Worm (Caenorhabditis elegans) whole organism, mixed stage, embryonic: ENCODE data around the gene aqp-10.

ENCODE experiments used
- elt-3 ChIP-seq: fragments of 150-350 bp; optimal IDR thresholded peaks from 2 replicates; lab custom pipeline; 2014; ENCODE audit warnings: missing biosample characterization, missing genetic modification characterization
- hlh-1 ChIP-seq: fragments of 150-350 bp; optimal IDR thresholded peaks from 2 replicates; lab custom pipeline; 2014; ENCODE audit warnings: missing biosample characterization, missing genetic modification reagents, missing genetic modification characterization
- lsy-2 ChIP-seq: fragments of 150-350 bp; optimal IDR thresholded peaks from 2 replicates; lab custom pipeline; 2014; ENCODE audit warnings: missing biosample characterization, missing genetic modification characterization
- pha-4 ChIP-seq: fragments of 150-350 bp; optimal IDR thresholded peaks from 2 replicates; lab custom pipeline; 2018; ENCODE audit warnings: missing biosample characterization, missing genetic modification reagents, missing genetic modification characterization
- zip-8 ChIP-seq: fragments of 150-350 bp; optimal IDR thresholded peaks from 2 replicates; lab custom pipeline; 2014; ENCODE audit warnings: missing biosample characterization, missing genetic modification characterization
- ztf-11 ChIP-seq: fragments of 150-350 bp; optimal IDR thresholded peaks from 2 replicates; lab custom pipeline; 2014; ENCODE audit warnings: missing biosample characterization, missing genetic modification characterization

DNA sequence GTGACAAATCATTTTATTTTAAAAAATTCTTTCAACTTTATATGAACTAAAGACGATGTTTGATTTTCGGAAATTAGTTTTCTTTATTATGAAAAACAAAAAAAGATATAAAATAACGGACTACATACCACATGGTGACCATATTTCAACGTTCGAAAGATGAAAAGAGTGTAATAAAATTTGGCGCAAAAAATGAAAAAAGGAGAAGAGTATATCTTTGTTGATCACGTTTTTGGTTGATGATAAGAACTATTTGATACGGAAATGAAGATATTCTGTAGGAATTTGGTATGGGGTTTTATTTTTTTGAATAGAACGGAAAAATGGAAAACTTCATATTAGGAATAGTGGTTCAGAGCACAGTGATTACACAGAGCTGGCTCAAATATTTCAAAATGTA is 16.6 kb downstream of the aqp-10 start, which contains the start of gene Y53C12B.7:
- TF ChIP-seq pha-4 (tag; lab: Kevin White, UChicago) (no peak), hlh-1 (tag; lab: Kevin White, UChicago) (no peak), zip-8 (no peak), ztf-11 (tag; lab: Kevin White, UChicago) (no peak), elt-3 (tag; lab: Kevin White, UChicago) (no peak), lsy-2 (tag; lab: Kevin White, UChicago) (no peak)
